Fruit fly (Drosophila melanogaster) whole organism: ENCODE results near the gene Doc1.

Source experiments
- CG8478 ChIP-seq: fragments of >200 bp; optimal IDR thresholded peaks from 2 replicates; lab custom pipeline; 2018; ENCODE audit warnings: inconsistent platforms
- Dll ChIP-seq: fragments of >200 bp; optimal IDR thresholded peaks from 2 replicates; lab custom pipeline; 2017
- EcR ChIP-seq, 2 experiments: fragments of >200 bp; optimal IDR thresholded peaks; 2 replicates each; lab custom pipeline; 2017; ENCODE audit warnings: missing biosample characterization in 2 of 2, missing genetic modification characterization in 2 of 2, missing genetic modification reagents in 2 of 2
- pan ChIP-seq: fragments of >200 bp; optimal IDR thresholded peaks from 2 replicates; lab custom pipeline; 2017
- psq ChIP-seq: fragments of >200 bp; optimal IDR thresholded peaks from 2 replicates; lab custom pipeline; 2017
- usp ChIP-seq: fragments of >200 bp; optimal IDR thresholded peaks from 2 replicates; lab custom pipeline; 2017; ENCODE audit warnings: missing biosample characterization, missing genetic modification characterization, mixed read lengths

Doc1 gene

dm6 chr3L:9064976-9065761 lies 24.0 kb downstream of the Doc1 start:
- TF ChIP-seq psq (lab: Kevin White, UChicago) = no peak
- TF ChIP-seq Dll (lab: Kevin White, UChicago) = no peak
- TF ChIP-seq usp (GFP tag; lab: Kevin White, UChicago) = no peak
- no peak for TF ChIP-seq EcR (GFP tag; optimal IDR thresholded peaks at IDR 0.05; lab: Kevin White, UChicago)
- TF ChIP-seq CG8478 = no peak
- no peak for TF ChIP-seq pan (lab: Kevin White, UChicago)

DNA sequence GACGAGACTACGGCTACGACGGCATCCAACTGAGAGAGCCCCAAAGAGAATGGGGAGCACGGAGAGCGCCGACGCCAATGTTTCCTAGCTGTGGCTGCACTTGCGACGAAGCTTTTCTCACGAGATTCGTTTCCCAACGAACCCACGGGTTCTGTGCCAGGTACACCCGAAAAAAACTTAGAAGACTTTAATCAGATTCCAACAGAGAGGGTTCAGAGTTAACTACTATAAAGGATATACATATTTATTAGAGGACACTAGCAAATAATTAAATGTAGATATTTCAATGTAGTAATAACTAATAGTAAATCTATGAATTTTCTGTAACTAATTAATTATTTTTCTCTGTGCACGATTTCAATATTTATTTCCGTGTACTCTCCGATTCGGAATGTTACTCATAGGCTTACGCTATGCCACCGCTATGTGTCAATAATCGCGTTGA lies 24.8 kb downstream of the Doc1 start, which contains the start of gene Argk1:
TSS of gene Argk1 (minus strand) at position 31 of the 445 bp plus-strand sequence.
- no peak for TF ChIP-seq Dll (lab: Kevin White, UChicago)
- TF ChIP-seq CG8478 = no peak
- TF ChIP-seq psq (lab: Kevin White, UChicago) = no peak
- no peak for TF ChIP-seq usp (GFP tag; lab: Kevin White, UChicago)
- TF ChIP-seq pan (lab: Kevin White, UChicago) = no peak
- no peak for TF ChIP-seq EcR (GFP tag; optimal IDR thresholded peaks at IDR 0.05; lab: Kevin White, UChicago)

DNA sequence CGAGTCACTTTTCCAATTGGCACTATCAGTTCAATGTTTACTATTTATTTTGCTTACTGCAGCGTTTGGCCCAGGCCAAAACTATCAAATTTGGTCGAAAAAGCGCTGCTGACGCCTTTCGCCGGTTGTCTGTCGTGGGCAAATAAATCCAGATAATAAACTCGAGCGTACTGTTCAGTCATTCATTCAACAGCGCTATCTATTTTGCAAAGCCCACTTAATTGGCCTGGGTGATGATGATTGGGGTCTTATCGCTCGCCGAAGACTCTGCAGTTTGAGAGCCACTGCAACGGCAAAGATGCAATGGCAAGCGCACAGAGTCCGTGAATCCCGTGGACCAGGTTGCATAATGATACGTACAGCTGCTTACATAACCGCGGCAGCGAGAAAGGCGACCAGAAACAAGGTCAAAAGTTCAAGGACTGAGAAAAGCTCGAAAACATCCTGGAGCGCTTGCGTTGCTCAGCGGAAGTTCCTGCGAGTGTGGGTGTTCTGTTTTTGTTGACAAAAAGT lies 25.4 kb downstream of the Doc1 start:
- TF ChIP-seq pan (lab: Kevin White, UChicago) (no peak), psq (lab: Kevin White, UChicago) (no peak), CG8478 (no peak), usp (GFP tag; lab: Kevin White, UChicago) (no peak), Dll (lab: Kevin White, UChicago) (no peak), EcR (GFP tag; optimal IDR thresholded peaks at IDR 0.05; lab: Kevin White, UChicago) (no peak)

DNA sequence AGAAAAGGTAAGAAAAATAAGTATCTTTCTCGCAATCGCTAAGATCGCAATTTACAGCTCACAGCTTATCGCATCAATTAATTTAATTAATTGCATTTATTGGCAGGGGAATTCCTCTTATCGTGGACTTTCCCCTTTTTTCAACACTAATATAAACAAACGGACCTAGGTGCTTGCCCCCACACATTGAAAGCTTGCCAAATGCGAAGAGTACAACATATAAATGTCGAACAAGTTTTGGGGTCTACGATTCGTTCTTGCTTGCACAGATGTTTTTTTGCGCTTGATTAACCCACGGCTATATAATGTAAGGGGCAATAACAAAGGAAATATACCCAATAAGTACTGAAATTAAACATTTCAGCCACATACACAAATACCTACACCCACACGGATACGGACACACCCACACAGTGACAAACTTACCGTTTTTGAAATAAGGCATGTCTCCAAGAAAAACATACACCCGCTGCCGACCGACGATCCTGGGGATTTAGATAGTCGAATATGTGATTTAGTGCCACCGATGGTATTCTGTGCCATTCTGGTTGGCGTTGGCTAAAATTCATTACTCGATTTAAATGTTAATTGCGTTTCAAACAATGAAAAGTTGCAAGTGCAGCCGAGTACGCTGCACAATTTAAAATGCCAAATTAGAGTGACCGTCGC lies 31.0 kb downstream of the Doc1 start:
- TF ChIP-seq CG8478 (no peak), EcR (GFP tag; optimal IDR thresholded peaks at IDR 0.05; lab: Kevin White, UChicago) (peak; percentile 13 to 45), psq (lab: Kevin White, UChicago) (no peak), usp (GFP tag; lab: Kevin White, UChicago) (no peak), pan (lab: Kevin White, UChicago) (no peak), Dll (lab: Kevin White, UChicago) (no peak)

- TF ChIP-seq EcR (GFP tag; optimal IDR thresholded peaks at IDR 0.05; lab: Kevin White, UChicago) (no peak), CG8478 (no peak), psq (lab: Kevin White, UChicago) (no peak), Dll (lab: Kevin White, UChicago) (no peak), pan (lab: Kevin White, UChicago) (no peak), usp (GFP tag; lab: Kevin White, UChicago) (no peak)
Measured at dm6 chr3L:9072731-9073385, 31.7 kb downstream of the Doc1 start, which contains the start of the genes CG4911 and CG4942. CG4911 (minus strand) TSS chr3L:9072731. CG4942 (plus strand) TSS chr3L:9073105.

dm6 chr3L:9074285-9074684 lies 33.1 kb downstream of the Doc1 start, which contains the start of gene teq:
teq (plus strand) TSS chr3L:9074643.
- no peak for TF ChIP-seq pan (lab: Kevin White, UChicago)
- no peak for TF ChIP-seq usp (GFP tag; lab: Kevin White, UChicago)

dm6 chr3L:9074882-9075281 lies 33.7 kb downstream of the Doc1 start:
- TF ChIP-seq pan (lab: Kevin White, UChicago) (no peak), EcR (GFP tag; optimal IDR thresholded peaks at IDR 0.05; lab: Kevin White, UChicago) (no peak), usp (GFP tag; lab: Kevin White, UChicago) (no peak), CG8478 (no peak), psq (lab: Kevin White, UChicago) (no peak), Dll (lab: Kevin White, UChicago) (no peak)

dm6 chr3L:9092356-9093103 lies 51.4 kb downstream of the Doc1 start, which contains the start of gene CG32032:
CG32032 (plus strand) TSS chr3L:9093053.
- TF ChIP-seq pan (lab: Kevin White, UChicago) = no peak
- no peak for TF ChIP-seq EcR (GFP tag; optimal IDR thresholded peaks at IDR 0.05; lab: Kevin White, UChicago)
- TF ChIP-seq CG8478 = no peak
- no peak for TF ChIP-seq psq (lab: Kevin White, UChicago)
- TF ChIP-seq Dll (lab: Kevin White, UChicago) = no peak
